Worm (Caenorhabditis elegans): ENCODE data around the gene B0280.9.

DNA sequence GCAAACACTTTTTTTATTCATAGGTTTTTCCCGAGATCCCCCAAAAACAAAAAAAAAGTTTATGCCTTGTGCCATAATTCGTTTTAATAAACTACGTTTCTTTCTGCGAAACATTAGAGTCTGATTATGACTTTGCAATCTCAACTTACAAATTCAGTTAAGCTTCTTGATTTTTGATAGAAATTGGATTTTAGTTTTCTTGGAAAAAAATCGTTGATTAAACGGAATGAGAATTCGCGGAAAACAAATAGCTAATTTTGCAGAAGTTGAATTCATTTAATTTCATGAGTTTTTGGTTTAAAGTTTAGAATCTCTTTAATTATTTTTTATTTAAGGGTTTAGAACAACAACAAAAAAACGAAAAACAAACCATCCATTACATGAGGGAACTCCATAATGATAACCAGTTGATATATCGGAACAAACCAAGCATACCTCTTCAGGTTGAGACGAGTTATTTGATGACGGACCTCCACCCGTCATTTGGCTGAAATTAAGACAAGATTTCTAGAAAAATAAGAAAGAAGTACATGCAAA lies 7.7 kb downstream of the B0280.9 start, which contains the start of gene nhr-10:
- no peak for TF ChIP-seq snpc-4 (tag; optimal IDR thresholded peaks at IDR 0.05)
- TF ChIP-seq nhr-76 (tag; optimal IDR thresholded peaks at IDR 0.05), result no peak
- no peak for TF ChIP-seq bed-3 (GFP tag; optimal IDR thresholded peaks at IDR 0.05)
- TF ChIP-seq unc-39 (tag; optimal IDR thresholded peaks at IDR 0.05), result no peak
- no peak for TF ChIP-seq unc-62 (GFP tag; optimal IDR thresholded peaks at IDR 0.05)
- no peak for TF ChIP-seq mep-1 (tag; optimal IDR thresholded peaks at IDR 0.05)

Data from whole organism, mixed stage, embryonic.